Fruit fly (Drosophila melanogaster) whole organism, embryonic: ENCODE results near the gene Sec5.
A peak's percentile ranks its signal among the peaks of the same experiment; 100 is the strongest.

Experiments used
- CG10462 ChIP-seq: fragments of 200-800 bp; sonication (Bioruptor generic); optimal IDR thresholded peaks from 2 replicates; lab custom pipeline; 2016; ENCODE audit warnings: missing biosample characterization, missing genetic modification characterization
- CG10959 ChIP-seq: fragments of 200-800 bp; sonication (Bioruptor generic); IDR thresholded peaks from 2 replicates; pipeline ENCODE4 v1.3.6; 2022; ENCODE audit warnings: missing biosample characterization, missing genetic modification characterization
- CG11085 ChIP-seq: fragments of 200-800 bp; sonication (Bioruptor generic); IDR thresholded peaks from 2 replicates; pipeline ENCODE4 v1.3.6; 2022; ENCODE audit warnings: missing biosample characterization, missing genetic modification characterization
- CG11093 ChIP-seq: fragments of 200-800 bp; sonication (Bioruptor generic); IDR thresholded peaks from 3 replicates; pipeline ENCODE4 v1.3.6; 2022; ENCODE audit warnings: missing biosample characterization, missing genetic modification characterization
- CG12744 ChIP-seq: fragments of 200-800 bp; sonication (Bioruptor generic); optimal IDR thresholded peaks from 2 replicates; lab custom pipeline; 2016; ENCODE audit warnings: missing biosample characterization, missing genetic modification characterization
- CG12769 ChIP-seq: fragments of 200-800 bp; sonication (Bioruptor generic); optimal IDR thresholded peaks from 2 replicates; lab custom pipeline; 2019; ENCODE audit warnings: missing biosample characterization, mild to moderate bottlenecking, missing genetic modification characterization, moderate library complexity
- CG13296 ChIP-seq: fragments of 200-800 bp; sonication (Bioruptor generic); optimal IDR thresholded peaks from 3 replicates; lab custom pipeline; 2018; ENCODE audit warnings: missing biosample characterization, mild to moderate bottlenecking, missing genetic modification characterization
- CG14014 ChIP-seq: fragments of 200-800 bp; sonication (Bioruptor generic); IDR thresholded peaks from 2 replicates; pipeline ENCODE4 v1.3.6; 2022; ENCODE audit warnings: missing biosample characterization, missing genetic modification characterization
- CG17361 ChIP-seq: fragments of 200-800 bp; sonication (Bioruptor generic); IDR thresholded peaks from 3 replicates; pipeline ENCODE4 v1.3.6; 2022; ENCODE audit warnings: missing biosample characterization, missing genetic modification characterization
- CG17385 ChIP-seq: fragments of 200-800 bp; sonication (Bioruptor generic); optimal IDR thresholded peaks from 3 replicates; lab custom pipeline; 2018; ENCODE audit warnings: missing biosample characterization, mild to moderate bottlenecking, missing genetic modification characterization
- CG17802 ChIP-seq: fragments of 200-800 bp; sonication (Bioruptor generic); optimal IDR thresholded peaks from 2 replicates; lab custom pipeline; 2018; ENCODE audit warnings: missing biosample characterization, mild to moderate bottlenecking, missing genetic modification characterization, moderate library complexity
- CG2202 ChIP-seq: fragments of 200-800 bp; sonication (Bioruptor generic); optimal IDR thresholded peaks from 2 replicates; lab custom pipeline; 2018; ENCODE audit warnings: missing biosample characterization, mild to moderate bottlenecking, missing genetic modification characterization
- CG30431 ChIP-seq: fragments of 200-800 bp; sonication (Bioruptor generic); optimal IDR thresholded peaks from 2 replicates; lab custom pipeline; 2017; ENCODE audit warnings: missing biosample characterization, missing genetic modification characterization
- CG3065 ChIP-seq: fragments of 200-800 bp; sonication (Bioruptor generic); optimal IDR thresholded peaks from 2 replicates; lab custom pipeline; 2016; ENCODE audit warnings: missing biosample characterization, missing genetic modification characterization
- CG4404 ChIP-seq: fragments of 200-800 bp; sonication (Bioruptor generic); IDR thresholded peaks from 2 replicates; pipeline ENCODE4 v1.3.6; 2022; ENCODE audit warnings: missing biosample characterization, missing genetic modification characterization
- CG4854 ChIP-seq: fragments of 200-800 bp; sonication (Bioruptor generic); optimal IDR thresholded peaks from 2 replicates; lab custom pipeline; 2016; ENCODE audit warnings: missing biosample characterization, missing genetic modification characterization, inconsistent platforms
- CG6654 ChIP-seq: fragments of 200-800 bp; sonication (Bioruptor generic); optimal IDR thresholded peaks from 2 replicates; lab custom pipeline; 2017; ENCODE audit warnings: missing biosample characterization, mild to moderate bottlenecking, missing genetic modification characterization
- CG6813 ChIP-seq: fragments of 200-800 bp; sonication (Bioruptor generic); optimal IDR thresholded peaks from 2 replicates; lab custom pipeline; 2017; ENCODE audit warnings: missing biosample characterization, missing genetic modification characterization, mild to moderate bottlenecking, moderate library complexity, missing genetic modification reagents
- CG7271 ChIP-seq: fragments of 200-800 bp; sonication (Bioruptor generic); optimal IDR thresholded peaks from 2 replicates; lab custom pipeline; 2018; ENCODE audit warnings: missing biosample characterization, mild to moderate bottlenecking, missing genetic modification characterization, moderate library complexity
- CG7928 ChIP-seq: fragments of 200-800 bp; sonication (Bioruptor generic); optimal IDR thresholded peaks from 2 replicates; lab custom pipeline; 2017; ENCODE audit warnings: missing biosample characterization, mild to moderate bottlenecking, missing genetic modification characterization
- CG8089 ChIP-seq: fragments of 200-800 bp; sonication (Bioruptor generic); optimal IDR thresholded peaks from 3 replicates; lab custom pipeline; 2016; ENCODE audit warnings: missing biosample characterization, missing genetic modification characterization
- CG9932 ChIP-seq: fragments of 200-800 bp; sonication (Bioruptor generic); IDR thresholded peaks from 2 replicates; pipeline ENCODE4 v1.3.6; 2022; ENCODE audit warnings: missing biosample characterization, missing genetic modification characterization
- CTCF ChIP-seq: fragments of 200-800 bp; sonication (Bioruptor generic); optimal IDR thresholded peaks from 2 replicates; lab custom pipeline; 2017; ENCODE audit warnings: missing biosample characterization, mild to moderate bottlenecking, missing genetic modification characterization, moderate library complexity
- D ChIP-seq, 2 experiments: fragments of 200-800 bp in 1 of 2; fragments of >200 bp in 1 of 2; sonication (Bioruptor generic) in 1 of 2; optimal IDR thresholded peaks; 2 replicates in 1 of 2; 3 replicates in 1 of 2; lab custom pipeline; 2017; ENCODE audit warnings: mild to moderate bottlenecking in 1 of 2, missing biosample characterization in 1 of 2, missing genetic modification characterization in 1 of 2, missing genetic modification reagents in 1 of 2
- Deaf1 ChIP-seq: fragments of 200-800 bp; optimal IDR thresholded peaks from 3 replicates; lab custom pipeline; 2019; ENCODE audit warnings: missing biosample characterization, mild to moderate bottlenecking, missing genetic modification characterization, moderate library complexity
- Dfd ChIP-seq, 2 experiments: fragments of >200 bp; optimal IDR thresholded peaks; 2 replicates each; lab custom pipeline; 2017; ENCODE audit warnings: missing biosample characterization in 2 of 2, missing genetic modification characterization in 2 of 2
- Dip3 ChIP-seq: fragments of 200-800 bp; sonication (Bioruptor generic); optimal IDR thresholded peaks from 3 replicates; lab custom pipeline; 2016; ENCODE audit warnings: missing biosample characterization, missing genetic modification characterization
- Myb ChIP-seq: fragments of 200-800 bp; sonication (Bioruptor generic); optimal IDR thresholded peaks from 2 replicates; lab custom pipeline; 2016; ENCODE audit warnings: missing biosample characterization, missing genetic modification characterization
- NK7.1 ChIP-seq: fragments of 200-800 bp; sonication (Bioruptor generic); optimal IDR thresholded peaks from 3 replicates; lab custom pipeline; 2016; ENCODE audit warnings: missing biosample characterization, missing genetic modification characterization
- Ptx1 ChIP-seq: fragments of 200-800 bp; sonication (Bioruptor generic); IDR thresholded peaks from 2 replicates; pipeline ENCODE4 v1.3.6; 2022; ENCODE audit warnings: missing biosample characterization, missing genetic modification characterization
- Ravus ChIP-seq: fragments of 200-800 bp; sonication (Bioruptor generic); IDR thresholded peaks from 2 replicates; pipeline ENCODE4 v1.3.6; 2022; ENCODE audit warnings: missing biosample characterization, missing genetic modification characterization
- ase ChIP-seq: fragments of 200-800 bp; sonication (Bioruptor generic); IDR thresholded peaks from 3 replicates; pipeline ENCODE4 v1.3.6; 2022; ENCODE audit warnings: missing biosample characterization, missing genetic modification characterization
- cas ChIP-seq: fragments of 200-800 bp; sonication (Bioruptor generic); IDR thresholded peaks from 2 replicates; pipeline ENCODE4 v1.3.6; 2022; ENCODE audit warnings: missing biosample characterization, missing genetic modification characterization
- da ChIP-seq: fragments of 200-800 bp; sonication (Bioruptor generic); optimal IDR thresholded peaks from 2 replicates; lab custom pipeline; 2016; ENCODE audit warnings: missing biosample characterization, missing genetic modification characterization
- exex ChIP-seq: fragments of 200-800 bp; sonication (Bioruptor generic); optimal IDR thresholded peaks from 4 replicates; lab custom pipeline; 2018; ENCODE audit warnings: missing biosample characterization, mild to moderate bottlenecking, missing genetic modification characterization, moderate library complexity
- gce ChIP-seq: fragments of 200-800 bp; sonication (Bioruptor generic); IDR thresholded peaks from 3 replicates; pipeline ENCODE4 v1.3.6; 2022; ENCODE audit warnings: missing biosample characterization, missing genetic modification characterization
- gsb-n ChIP-seq: fragments of 200-800 bp; sonication (Bioruptor generic); optimal IDR thresholded peaks from 3 replicates; lab custom pipeline; 2018; ENCODE audit warnings: missing biosample characterization, mild to moderate bottlenecking, missing genetic modification characterization
- lov ChIP-seq, 2 experiments: fragments of 200-800 bp in 1 of 2; fragments of >200 bp in 1 of 2; sonication (Bioruptor generic) in 1 of 2; IDR thresholded peaks in 1 of 2; optimal IDR thresholded peaks in 1 of 2; 2 replicates in 1 of 2; 3 replicates in 1 of 2; pipeline versions ENCODE4 v1.3.6 to Lab custom; 2017 to 2022; ENCODE audit warnings: missing biosample characterization in 1 of 2, missing genetic modification characterization in 1 of 2
- oc ChIP-seq: fragments of 200-800 bp; sonication (Bioruptor generic); optimal IDR thresholded peaks from 2 replicates; lab custom pipeline; 2018; ENCODE audit warnings: missing biosample characterization, mild to moderate bottlenecking, missing genetic modification characterization, moderate library complexity
- org-1 ChIP-seq: fragments of 200-800 bp; sonication (Bioruptor generic); optimal IDR thresholded peaks from 2 replicates; lab custom pipeline; 2017; ENCODE audit warnings: missing biosample characterization, missing genetic modification characterization
- rib ChIP-seq: fragments of 200-800 bp; sonication (Bioruptor generic); IDR thresholded peaks from 2 replicates; pipeline ENCODE4 v1.3.6; 2022; ENCODE audit warnings: missing biosample characterization, missing genetic modification characterization
- sd ChIP-seq: fragments of 200-800 bp; sonication (Bioruptor generic); optimal IDR thresholded peaks from 3 replicates; lab custom pipeline; 2018; ENCODE audit warnings: missing biosample characterization, mild to moderate bottlenecking, missing genetic modification characterization, moderate library complexity
- so ChIP-seq: fragments of 200-800 bp; sonication (Bioruptor generic); IDR thresholded peaks from 3 replicates; pipeline ENCODE4 v1.3.6; 2022; ENCODE audit warnings: missing biosample characterization, missing genetic modification characterization
- sqz ChIP-seq: fragments of 200-800 bp; sonication (Bioruptor generic); optimal IDR thresholded peaks from 3 replicates; lab custom pipeline; 2018; ENCODE audit warnings: missing biosample characterization, mild to moderate bottlenecking, missing genetic modification characterization
- tna ChIP-seq: fragments of 200-800 bp; sonication (Bioruptor generic); IDR thresholded peaks from 2 replicates; pipeline ENCODE4 v1.3.6; 2022; ENCODE audit warnings: missing biosample characterization, missing genetic modification characterization; ENCODE audit not compliant: partially characterized antibody
- tup ChIP-seq: fragments of 200-800 bp; sonication (Bioruptor generic); optimal IDR thresholded peaks from 2 replicates; lab custom pipeline; 2016; ENCODE audit warnings: missing biosample characterization, mild to moderate bottlenecking, missing genetic modification characterization, moderate library complexity
- zen2 ChIP-seq: fragments of 200-800 bp; sonication (Bioruptor generic); IDR thresholded peaks from 3 replicates; pipeline ENCODE4 v1.3.6; 2022; ENCODE audit warnings: missing biosample characterization, missing genetic modification characterization; ENCODE audit not compliant: partially characterized antibody
- zf30C ChIP-seq: fragments of 200-800 bp; sonication (Bioruptor generic); optimal IDR thresholded peaks from 3 replicates; lab custom pipeline; 2018; ENCODE audit warnings: missing biosample characterization, mild to moderate bottlenecking, missing genetic modification characterization

The Sec5 gene

DNA sequence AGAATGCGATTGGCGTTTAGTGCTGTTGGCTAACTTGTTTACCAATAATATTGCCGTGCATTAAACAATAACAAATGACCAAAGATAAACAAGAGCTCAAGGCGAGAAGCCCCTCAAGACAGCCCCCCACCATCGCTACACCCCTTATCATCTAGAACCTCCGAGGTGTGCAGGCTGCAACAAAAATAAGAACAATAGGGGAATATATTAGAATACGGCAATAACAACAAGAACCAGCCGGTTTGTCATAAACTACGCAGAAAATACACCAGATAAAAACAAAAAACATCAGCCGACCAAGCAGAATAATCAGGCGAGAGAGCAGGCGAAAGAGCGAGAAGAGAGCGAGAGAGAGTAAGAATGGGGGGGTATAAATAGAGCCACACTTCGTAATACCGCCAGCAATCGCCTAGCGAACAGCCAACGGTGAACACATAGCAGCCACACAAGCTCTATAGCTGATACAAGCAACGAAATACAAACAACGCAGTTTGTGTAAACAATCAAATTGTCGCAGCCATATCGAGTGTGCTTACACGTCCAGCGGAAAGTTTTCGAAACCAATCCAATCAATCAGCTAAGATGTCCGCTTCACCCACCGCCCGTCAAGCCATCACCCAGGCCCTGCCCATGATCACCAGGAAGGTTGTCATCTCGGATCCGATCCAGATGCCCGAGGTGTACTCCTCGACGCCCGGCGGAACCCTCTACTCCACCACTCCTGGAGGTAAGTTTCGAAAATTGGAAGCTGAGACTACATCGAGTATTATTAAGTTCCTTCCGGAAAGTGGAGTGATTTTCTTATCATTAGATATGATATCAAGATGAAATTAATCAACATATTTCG, 21.2 kb downstream of the Sec5 start, which contains the start of gene Thor (continued):
- TF ChIP-seq ase (GFP tag; lab: Robert Waterston, UW) (peak; percentile 67; the same call in 2 of the 3 replicates), CG17361 (GFP tag; lab: Robert Waterston, UW) (0 out of 3 replicates have a peak, but pooled peaks have one; percentile 24), CG8089 (GFP tag; lab: Kevin White, UChicago) (peak; percentile 45), NK7.1 (peak; percentile 6), CG17385 (peak; percentile 63), da (GFP tag; lab: Kevin White, UChicago) (no peak), CG4404 (GFP tag; lab: Robert Waterston, UW) (no peak), tup (GFP tag; lab: Kevin White, UChicago) (peak; percentile 63), CG11085 (GFP tag; lab: Robert Waterston, UW) (peak; percentile 41; the same call in 1 of the 2 replicates), cas (GFP tag; lab: Robert Waterston, UW) (peak; percentile 63), sqz (peak; percentile 83), CG9932 (GFP tag; lab: Robert Waterston, UW) (peak; percentile 71), CG7271 (tag; lab: Kevin White, UChicago) (no peak), Deaf1 (tag; lab: Kevin White, UChicago) (peak; percentile 89), lov (optimal IDR thresholded peaks at IDR 0.05; lab: Kevin White, UChicago) (no peak), lov (GFP tag; IDR thresholded peaks at IDR 0.05; lab: Robert Waterston, UW) (peak; percentile 90), so (GFP tag; lab: Robert Waterston, UW) (peak; percentile 78; the same call in 2 of the 3 replicates), zen2 (GFP tag; lab: Robert Waterston, UW) (no peak; the same call in 2 of the 3 replicates), CG17802 (tag; lab: Kevin White, UChicago) (peak; percentile 33), CG11093 (GFP tag; lab: Robert Waterston, UW) (no peak; the same call in 2 of the 3 replicates), CG10462 (GFP tag; lab: Kevin White, UChicago) (peak; percentile 43), CG6813 (GFP tag; lab: Kevin White, UChicago) (peak; percentile 76), exex (peak; percentile 59), Dfd (GFP tag; optimal IDR thresholded peaks at IDR 0.05; lab: Kevin White, UChicago) (no peak), CG30431 (GFP tag; lab: Kevin White, UChicago) (no peak), D (optimal IDR thresholded peaks at IDR 0.05; lab: Kevin White, UChicago) (peak; percentile 57), D (GFP tag; optimal IDR thresholded peaks at IDR 0.05; lab: Kevin White, UChicago) (peak; percentile 3), zf30C (GFP tag; lab: Kevin White, UChicago) (peak; percentile 29), Ravus (GFP tag; lab: Robert Waterston, UW) (no peak), CG14014 (GFP tag; lab: Robert Waterston, UW) (peak; percentile 64; the same call in 1 of the 2 replicates), rib (peak; percentile 88), CG10959 (GFP tag; lab: Robert Waterston, UW) (peak; percentile 14; the same call in 1 of the 2 replicates), CG7928 (GFP tag; lab: Kevin White, UChicago) (no peak), Ptx1 (GFP tag; lab: Robert Waterston, UW) (no peak), gce (GFP tag; lab: Robert Waterston, UW) (peak; percentile 83), CTCF (GFP tag; lab: Kevin White, UChicago) (peak; percentile 29), CG6654 (no peak), CG2202 (tag; lab: Kevin White, UChicago) (peak; percentile 54), CG4854 (GFP tag; lab: Kevin White, UChicago) (peak; percentile 60), CG13296 (GFP tag; lab: Kevin White, UChicago) (peak; percentile 49), gsb-n (peak; percentile 31), oc (tag; lab: Kevin White, UChicago) (peak; percentile 65), CG3065 (no peak), CG12769 (tag; lab: Kevin White, UChicago) (peak; percentile 82), tna (GFP tag; lab: Robert Waterston, UW) (peak; percentile 73; the same call in 1 of the 2 replicates), org-1 (GFP tag; lab: Kevin White, UChicago) (peak; percentile 70), CG12744 (GFP tag; lab: Kevin White, UChicago) (peak; percentile 56), sd (peak; percentile 72), Dip3 (peak; percentile 5), Myb (GFP tag; lab: Kevin White, UChicago) (peak; percentile 47)
